Worm (Caenorhabditis elegans) whole organism, early embryonic: Measurements from ENCODE around the gene gcs-1.

Source experiments
- ama-1 ChIP-seq: fragments of 150-350 bp; optimal IDR thresholded peaks from 2 replicates; lab custom pipeline; 2014
- ceh-13 ChIP-seq: fragments of 200-800 bp; sonication (Bioruptor generic); optimal IDR thresholded peaks from 2 replicates; lab custom pipeline; 2018; ENCODE audit warnings: mild to moderate bottlenecking, missing genetic modification characterization, missing compliant biosample characterization
- pes-1 ChIP-seq: fragments of 200-800 bp; sonication (Bioruptor generic); IDR thresholded peaks from 2 replicates; pipeline ENCODE4 v1.3.6; 2022; ENCODE audit warnings: missing genetic modification reagents, missing genetic modification characterization, missing compliant biosample characterization
- scrt-1 ChIP-seq: fragments of 200-800 bp; sonication (Bioruptor generic); IDR thresholded peaks from 2 replicates; pipeline ENCODE4 v1.3.6; 2022; ENCODE audit warnings: missing genetic modification characterization, missing compliant biosample characterization
- tbx-37 ChIP-seq: fragments of 200-800 bp; sonication (Bioruptor generic); conservative IDR thresholded peaks from 2 replicates; pipeline ENCODE4 v1.3.6; 2022; ENCODE audit warnings: missing genetic modification reagents, missing genetic modification characterization, missing compliant biosample characterization
- tra-4 ChIP-seq: sonication (generic microtip); optimal IDR thresholded peaks from 2 replicates; lab custom pipeline; 2017; ENCODE audit warnings: missing genetic modification characterization, missing compliant biosample characterization

- no peak for TF ChIP-seq ceh-13 (GFP tag; lab: Kevin White, UChicago)
- no peak for TF ChIP-seq tbx-37 (GFP tag; lab: Robert Waterston, UW)
- no peak for TF ChIP-seq pes-1 (GFP tag; lab: Robert Waterston, UW)
- TF ChIP-seq scrt-1 (GFP tag; lab: Robert Waterston, UW), result no peak
- TF ChIP-seq ama-1, result no peak
- no peak for TF ChIP-seq tra-4 (tag; lab: Kevin White, UChicago)
Observed at ce11 chrII:8996064-8996463, 42.0 kb downstream of the gcs-1 start, which contains the start of gene ndub-2.
